Worm (Caenorhabditis elegans): ENCODE measurements around the gene F08D12.2.

The F08D12.2 gene

DNA sequence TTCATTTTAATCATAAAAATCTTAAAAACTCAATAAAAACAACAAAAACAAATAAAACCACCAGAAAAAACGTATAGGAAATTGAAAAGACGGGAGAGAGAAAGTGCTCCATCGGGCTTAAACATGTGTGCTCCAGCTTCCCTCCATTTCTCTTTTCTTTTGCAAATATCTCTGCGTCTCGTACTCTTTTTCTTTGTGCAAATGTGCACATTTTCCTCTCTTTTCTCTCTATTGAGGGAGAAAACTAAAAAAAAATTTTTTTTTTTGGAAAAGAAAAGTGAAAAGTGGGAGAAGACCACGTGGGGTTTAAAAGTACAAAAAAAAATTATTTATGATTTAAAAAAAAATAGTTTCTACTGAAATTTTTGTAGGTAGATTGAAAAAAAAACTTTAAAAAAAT is 22.8 kb downstream of the F08D12.2 start:
- TF ChIP-seq nhr-76 (tag; optimal IDR thresholded peaks at IDR 0.05) (no peak), ces-1 (GFP tag; optimal IDR thresholded peaks at IDR 0.05) (peak; percentile 12), unc-120 (tag; optimal IDR thresholded peaks at IDR 0.05; ENCODE audit: poor library complexity, severe bottlenecking) (peak; percentile 50)

- no peak for TF ChIP-seq mab-5 (tag; optimal IDR thresholded peaks at IDR 0.05)
- no peak for TF ChIP-seq blmp-1 (tag; optimal IDR thresholded peaks at IDR 0.05)
- no peak for TF ChIP-seq snpc-4 (tag; optimal IDR thresholded peaks at IDR 0.05)
- TF ChIP-seq ham-2 (GFP tag; optimal IDR thresholded peaks at IDR 0.05): no peak
- no peak for TF ChIP-seq elt-1 (tag; optimal IDR thresholded peaks at IDR 0.05; ENCODE audit: borderline replicate concordance, insufficient read depth)
Observed at ce11 chrII:2804949-2805348, 23.5 kb downstream of the F08D12.2 start.

- TF ChIP-seq unc-62 (GFP tag; optimal IDR thresholded peaks at IDR 0.05): no peak
- no peak for TF ChIP-seq ceh-83 (GFP tag; optimal IDR thresholded peaks at IDR 0.05)
- TF ChIP-seq unc-39 (tag; optimal IDR thresholded peaks at IDR 0.05): no peak
- no peak for TF ChIP-seq elt-1 (tag; optimal IDR thresholded peaks at IDR 0.05; ENCODE audit: borderline replicate concordance, insufficient read depth)
- TF ChIP-seq mls-2 (tag; optimal IDR thresholded peaks at IDR 0.05): no peak
- TF ChIP-seq lin-32 (GFP tag; optimal IDR thresholded peaks at IDR 0.05): no peak
- no peak for TF ChIP-seq drap-1 (GFP tag; optimal IDR thresholded peaks at IDR 0.05)
- TF ChIP-seq ces-1 (GFP tag; optimal IDR thresholded peaks at IDR 0.05): no peak
Observed at ce11 chrII:2805566-2805965, 24.1 kb downstream of the F08D12.2 start.

DNA sequence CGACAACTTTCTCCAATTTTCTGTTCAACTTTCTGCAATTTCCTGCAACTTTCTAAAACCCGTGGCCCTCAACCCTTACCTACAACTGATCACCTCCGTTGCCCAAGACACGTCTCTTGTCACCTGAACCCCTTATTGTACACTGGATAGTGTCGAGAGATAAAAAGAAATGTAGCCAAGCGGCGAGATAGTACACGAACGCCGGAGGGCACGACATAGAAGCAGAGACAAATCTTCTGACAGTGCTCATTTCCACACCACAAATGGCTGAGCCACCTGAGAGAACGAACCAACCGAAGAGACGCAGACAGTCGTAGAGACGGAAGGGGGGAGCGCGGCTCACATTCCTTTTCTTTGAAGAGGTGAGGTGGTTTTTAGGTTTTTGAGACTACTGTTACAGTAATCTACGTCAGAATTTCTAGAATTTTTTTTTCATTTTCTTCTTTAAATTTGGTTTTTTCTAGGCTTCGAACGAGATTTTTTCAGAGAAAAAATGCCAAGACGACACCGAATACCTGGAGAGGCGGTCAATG is 26.3 kb downstream of the F08D12.2 start, which contains the start of gene K12H6.12:
TSS of gene K12H6.12 (plus strand) at position 483 of the 533 bp plus-strand sequence.
- no peak for TF ChIP-seq unc-62 (GFP tag; optimal IDR thresholded peaks at IDR 0.05)
- TF ChIP-seq nhr-2 (tag; optimal IDR thresholded peaks at IDR 0.05): no peak
- no peak for TF ChIP-seq ces-1 (GFP tag; optimal IDR thresholded peaks at IDR 0.05)
- no peak for TF ChIP-seq blmp-1 (tag; optimal IDR thresholded peaks at IDR 0.05)
- TF ChIP-seq ceh-83 (GFP tag; optimal IDR thresholded peaks at IDR 0.05): no peak
- TF ChIP-seq ztf-11 (tag; optimal IDR thresholded peaks at IDR 0.05): no peak
- no peak for TF ChIP-seq unc-39 (tag; optimal IDR thresholded peaks at IDR 0.05)
- TF ChIP-seq elt-1 (tag; optimal IDR thresholded peaks at IDR 0.05; ENCODE audit: borderline replicate concordance, insufficient read depth): no peak
- no peak for TF ChIP-seq mep-1 (tag; optimal IDR thresholded peaks at IDR 0.05)

ce11 chrII:2815017-2815416 is 33.6 kb downstream of the F08D12.2 start:
- TF ChIP-seq nhr-28 (tag; optimal IDR thresholded peaks at IDR 0.05): no peak

ce11 chrII:2815444-2815843 is 34.0 kb downstream of the F08D12.2 start, which contains the start of gene K12H6.2:
TSS of gene K12H6.2 (minus strand) at chrII:2815544.
- peak; percentile 46 for TF ChIP-seq zip-8 (tag; optimal IDR thresholded peaks at IDR 0.05)
- TF ChIP-seq lsy-2 (tag; optimal IDR thresholded peaks at IDR 0.05): no peak

ce11 chrII:2816676-2817075 is 35.2 kb downstream of the F08D12.2 start, which contains the start of gene set-13:
TSS of gene set-13 (plus strand) at chrII:2816976.
- TF ChIP-seq lsy-2 (tag; optimal IDR thresholded peaks at IDR 0.05): no peak
- no peak for TF ChIP-seq nhr-237 (tag; optimal IDR thresholded peaks at IDR 0.05)
- TF ChIP-seq unc-120 (tag; optimal IDR thresholded peaks at IDR 0.05; ENCODE audit: poor library complexity, severe bottlenecking): no peak
- TF ChIP-seq nhr-2 (tag; optimal IDR thresholded peaks at IDR 0.05): no peak
- no peak for TF ChIP-seq ztf-11 (tag; optimal IDR thresholded peaks at IDR 0.05)
- no peak for TF ChIP-seq ces-1 (GFP tag; optimal IDR thresholded peaks at IDR 0.05)
- no peak for TF ChIP-seq snpc-4 (tag; optimal IDR thresholded peaks at IDR 0.05)
- TF ChIP-seq mep-1 (tag; optimal IDR thresholded peaks at IDR 0.05): no peak
- no peak for TF ChIP-seq M03D4.4 (tag; optimal IDR thresholded peaks at IDR 0.05)
- no peak for TF ChIP-seq ceh-43 (GFP tag; optimal IDR thresholded peaks at IDR 0.05)
- TF ChIP-seq mls-2 (tag; optimal IDR thresholded peaks at IDR 0.05): no peak
- no peak for TF ChIP-seq tbx-8 (GFP tag; optimal IDR thresholded peaks at IDR 0.05)
- TF ChIP-seq mab-5 (tag; optimal IDR thresholded peaks at IDR 0.05): no peak
- TF ChIP-seq nhr-28 (tag; optimal IDR thresholded peaks at IDR 0.05): no peak
- no peak for TF ChIP-seq unc-39 (tag; optimal IDR thresholded peaks at IDR 0.05)
- TF ChIP-seq bed-3 (GFP tag; optimal IDR thresholded peaks at IDR 0.05): no peak
- TF ChIP-seq blmp-1 (tag; optimal IDR thresholded peaks at IDR 0.05): no peak
- TF ChIP-seq elt-3 (tag; optimal IDR thresholded peaks at IDR 0.05): no peak
- TF ChIP-seq elt-1 (tag; optimal IDR thresholded peaks at IDR 0.05; ENCODE audit: borderline replicate concordance, insufficient read depth): no peak
- TF ChIP-seq sptf-1 (tag; optimal IDR thresholded peaks at IDR 0.05): no peak

Measured in whole organism, mixed stage, embryonic.